Fruit fly (Drosophila melanogaster): ENCODE results near the gene Grip163.

Gene Grip163

dm6 chr3L:11984606-11985005, 13.3 kb downstream of the Grip163 start, which contains the start of gene CG6938:
TSS of gene CG6938 (plus strand) at chr3L:11984906.
- TF ChIP-seq Snoo (tag; optimal IDR thresholded peaks at IDR 0.05) (no peak), Pif1A (GFP tag; optimal IDR thresholded peaks at IDR 0.05) (no peak), CG8301 (tag; optimal IDR thresholded peaks at IDR 0.05) (no peak)

- TF ChIP-seq CG15710 (tag; optimal IDR thresholded peaks at IDR 0.05) (no peak), CG10348 (GFP tag; IDR thresholded peaks at IDR 0.05) (no peak), CG12605 (GFP tag; IDR thresholded peaks at IDR 0.05) (no peak), CG8301 (tag; optimal IDR thresholded peaks at IDR 0.05) (no peak), gl (tag; optimal IDR thresholded peaks at IDR 0.05) (no peak), D1 (tag; optimal IDR thresholded peaks at IDR 0.05) (no peak), CG17806 (tag; optimal IDR thresholded peaks at IDR 0.05) (no peak), CG34367 (tag; optimal IDR thresholded peaks at IDR 0.05) (no peak), EcR (GFP tag; optimal IDR thresholded peaks at IDR 0.05) (no peak), rn (GFP tag; IDR thresholded peaks at IDR 0.05) (no peak), CG14655 (GFP tag; optimal IDR thresholded peaks at IDR 0.05) (no peak), CG13204 (GFP tag; optimal IDR thresholded peaks at IDR 0.05) (no peak), Pif1A (GFP tag; optimal IDR thresholded peaks at IDR 0.05) (no peak), Ets98B (GFP tag; IDR thresholded peaks at IDR 0.05) (no peak), fd96Ca (GFP tag; IDR thresholded peaks at IDR 0.05) (no peak)
Measured at dm6 chr3L:11975811-11976210, 22.1 kb downstream of the Grip163 start, which contains the start of gene CG43896. TSS of gene CG43896 (plus strand) at chr3L:11976111.

dm6 chr3L:11974605-11975004, 23.3 kb downstream of the Grip163 start, which contains the start of gene CG14125:
TSS of gene CG14125 (plus strand) at chr3L:11974905.
- TF ChIP-seq CG14655 (GFP tag; optimal IDR thresholded peaks at IDR 0.05) (no peak), Pif1A (GFP tag; optimal IDR thresholded peaks at IDR 0.05) (no peak), CG34367 (tag; optimal IDR thresholded peaks at IDR 0.05) (no peak), CG17806 (tag; optimal IDR thresholded peaks at IDR 0.05) (no peak), D1 (tag; optimal IDR thresholded peaks at IDR 0.05) (no peak), CG9948 (tag; optimal IDR thresholded peaks at IDR 0.05) (no peak)

dm6 chr3L:11973690-11974089, 24.2 kb downstream of the Grip163 start, which contains the start of gene CG42397:
TSS of gene CG42397 (minus strand) at chr3L:11973790.
- TF ChIP-seq CG9948 (tag; optimal IDR thresholded peaks at IDR 0.05) (no peak), Snoo (tag; optimal IDR thresholded peaks at IDR 0.05) (no peak), gl (tag; optimal IDR thresholded peaks at IDR 0.05) (no peak), Pif1B (GFP tag; optimal IDR thresholded peaks at IDR 0.05) (no peak), CG13204 (GFP tag; optimal IDR thresholded peaks at IDR 0.05) (no peak), CG14655 (GFP tag; optimal IDR thresholded peaks at IDR 0.05) (no peak), CG32121 (GFP tag; IDR thresholded peaks at IDR 0.05) (no peak), fd96Ca (GFP tag; IDR thresholded peaks at IDR 0.05) (no peak), CG8301 (tag; optimal IDR thresholded peaks at IDR 0.05) (no peak), CG34367 (tag; optimal IDR thresholded peaks at IDR 0.05) (no peak), CG17806 (tag; optimal IDR thresholded peaks at IDR 0.05) (no peak), CG8159 (tag; optimal IDR thresholded peaks at IDR 0.05) (no peak), D1 (tag; optimal IDR thresholded peaks at IDR 0.05) (no peak), CG4496 (GFP tag; IDR thresholded peaks at IDR 0.05) (no peak)

dm6 chr3L:11972879-11973278, 25.1 kb downstream of the Grip163 start, which contains the start of gene Muc68E:
TSS of gene Muc68E (minus strand) at chr3L:11972979.
- TF ChIP-seq CG13204 (GFP tag; optimal IDR thresholded peaks at IDR 0.05) (no peak), CG14655 (GFP tag; optimal IDR thresholded peaks at IDR 0.05) (no peak), CG10348 (GFP tag; IDR thresholded peaks at IDR 0.05) (no peak), Pif1A (GFP tag; optimal IDR thresholded peaks at IDR 0.05) (no peak), CG8301 (tag; optimal IDR thresholded peaks at IDR 0.05) (no peak), Snoo (tag; optimal IDR thresholded peaks at IDR 0.05) (no peak), CG4496 (GFP tag; IDR thresholded peaks at IDR 0.05) (no peak), CG9948 (tag; optimal IDR thresholded peaks at IDR 0.05) (no peak), CG12605 (GFP tag; IDR thresholded peaks at IDR 0.05) (no peak), CG32121 (GFP tag; IDR thresholded peaks at IDR 0.05) (no peak), CG34367 (tag; optimal IDR thresholded peaks at IDR 0.05) (no peak), Pif1B (GFP tag; optimal IDR thresholded peaks at IDR 0.05) (no peak), fd96Ca (GFP tag; IDR thresholded peaks at IDR 0.05) (no peak), CG17806 (tag; optimal IDR thresholded peaks at IDR 0.05) (no peak), Ets98B (GFP tag; IDR thresholded peaks at IDR 0.05) (no peak), CG8159 (tag; optimal IDR thresholded peaks at IDR 0.05) (no peak), CG15710 (tag; optimal IDR thresholded peaks at IDR 0.05) (no peak), rn (GFP tag; IDR thresholded peaks at IDR 0.05) (no peak)

- TF ChIP-seq CG14655 (GFP tag; optimal IDR thresholded peaks at IDR 0.05) (no peak), CG8159 (tag; optimal IDR thresholded peaks at IDR 0.05) (no peak), Ets98B (GFP tag; IDR thresholded peaks at IDR 0.05) (no peak), gl (tag; optimal IDR thresholded peaks at IDR 0.05) (no peak), CG9948 (tag; optimal IDR thresholded peaks at IDR 0.05) (no peak), rn (GFP tag; IDR thresholded peaks at IDR 0.05) (no peak), CG15710 (tag; optimal IDR thresholded peaks at IDR 0.05) (no peak), CG4496 (GFP tag; IDR thresholded peaks at IDR 0.05) (no peak), CG10348 (GFP tag; IDR thresholded peaks at IDR 0.05) (no peak), CG17806 (tag; optimal IDR thresholded peaks at IDR 0.05) (no peak), EcR (GFP tag; optimal IDR thresholded peaks at IDR 0.05) (no peak), CG8301 (tag; optimal IDR thresholded peaks at IDR 0.05) (no peak), CG34367 (tag; optimal IDR thresholded peaks at IDR 0.05) (no peak), fd96Ca (GFP tag; IDR thresholded peaks at IDR 0.05) (no peak), Pif1B (GFP tag; optimal IDR thresholded peaks at IDR 0.05) (no peak), CG13204 (GFP tag; optimal IDR thresholded peaks at IDR 0.05) (no peak), D1 (tag; optimal IDR thresholded peaks at IDR 0.05) (no peak), Pif1A (GFP tag; optimal IDR thresholded peaks at IDR 0.05) (no peak)
Measured at dm6 chr3L:11966104-11966503, 31.8 kb downstream of the Grip163 start, which contains the start of gene prc. TSS of gene prc (minus strand) at chr3L:11966131.

All from whole organism, pupa.